Fruit fly (Drosophila melanogaster) whole organism, prepupa: ENCODE results near the gene CG32148.
A peak's percentile ranks its signal among the peaks of the same experiment; 100 is the strongest.

Experiments used
- Blimp-1 ChIP-seq: fragments of 200-800 bp; sonication (Bioruptor generic); optimal IDR thresholded peaks from 3 replicates; lab custom pipeline; 2017; ENCODE audit warnings: missing biosample characterization, missing genetic modification characterization, mild to moderate bottlenecking, moderate library complexity, missing genetic modification reagents
- CG10631 ChIP-seq: fragments of 200-800 bp; sonication (Bioruptor generic); optimal IDR thresholded peaks from 2 replicates; lab custom pipeline; 2016; ENCODE audit warnings: missing biosample characterization, missing genetic modification characterization
- CG10669 ChIP-seq: fragments of 200-800 bp; sonication (Bioruptor generic); optimal IDR thresholded peaks from 3 replicates; lab custom pipeline; 2018; ENCODE audit warnings: missing biosample characterization, mild to moderate bottlenecking, missing genetic modification characterization, moderate library complexity
- CG11294 ChIP-seq: fragments of 200-800 bp; sonication (Bioruptor generic); IDR thresholded peaks from 2 replicates; pipeline ENCODE4 v1.3.6; 2022; ENCODE audit warnings: missing biosample characterization, missing genetic modification characterization
- CG11762 ChIP-seq: fragments of 200-800 bp; sonication (Bioruptor generic); optimal IDR thresholded peaks from 3 replicates; lab custom pipeline; 2016; ENCODE audit warnings: missing biosample characterization, missing genetic modification characterization; ENCODE audit not compliant: insufficient read depth
- CG11902 ChIP-seq: fragments of 200-800 bp; sonication (Bioruptor generic); optimal IDR thresholded peaks from 3 replicates; lab custom pipeline; 2016; ENCODE audit warnings: missing biosample characterization, missing genetic modification characterization
- CG15336 ChIP-seq: fragments of 200-800 bp; sonication (Bioruptor generic); IDR thresholded peaks from 2 replicates; pipeline ENCODE4 v1.3.6; 2022; ENCODE audit warnings: missing biosample characterization, missing genetic modification characterization
- CG1621 ChIP-seq: fragments of 200-800 bp; sonication (Bioruptor generic); optimal IDR thresholded peaks from 3 replicates; lab custom pipeline; 2018; ENCODE audit warnings: missing biosample characterization, mild to moderate bottlenecking, missing genetic modification characterization
- CG16779 ChIP-seq: fragments of 200-800 bp; sonication (Bioruptor generic); optimal IDR thresholded peaks from 3 replicates; lab custom pipeline; 2017; ENCODE audit warnings: missing biosample characterization, mild to moderate bottlenecking, missing genetic modification characterization
- CG3032 ChIP-seq: fragments of 200-800 bp; optimal IDR thresholded peaks from 2 replicates; lab custom pipeline; 2019; ENCODE audit warnings: missing biosample characterization, mild to moderate bottlenecking, missing genetic modification characterization, moderate library complexity
- CG31627 ChIP-seq: fragments of 200-800 bp; sonication (Bioruptor generic); optimal IDR thresholded peaks from 3 replicates; lab custom pipeline; 2016; ENCODE audit warnings: missing biosample characterization, missing genetic modification characterization
- CG34406 ChIP-seq: fragments of 200-800 bp; sonication (Bioruptor generic); optimal IDR thresholded peaks from 3 replicates; lab custom pipeline; 2016; ENCODE audit warnings: missing biosample characterization, missing genetic modification characterization
- CG3919 ChIP-seq: fragments of 200-800 bp; sonication (Bioruptor generic); optimal IDR thresholded peaks from 3 replicates; lab custom pipeline; 2016; ENCODE audit warnings: missing biosample characterization, missing genetic modification characterization
- CG4318 ChIP-seq: fragments of 200-800 bp; sonication (Bioruptor generic); optimal IDR thresholded peaks from 3 replicates; lab custom pipeline; 2017; ENCODE audit warnings: missing biosample characterization, mild to moderate bottlenecking, missing genetic modification characterization
- CG6163 ChIP-seq: fragments of 200-800 bp; sonication (Bioruptor generic); IDR thresholded peaks from 3 replicates; pipeline ENCODE4 v1.3.6; 2022; ENCODE audit warnings: missing biosample characterization, missing genetic modification characterization
- CG6276 ChIP-seq: fragments of 200-800 bp; sonication (Bioruptor generic); optimal IDR thresholded peaks from 2 replicates; lab custom pipeline; 2017; ENCODE audit warnings: missing biosample characterization, mild to moderate bottlenecking, missing genetic modification characterization
- CG6792 ChIP-seq: fragments of 200-800 bp; sonication (Bioruptor generic); optimal IDR thresholded peaks from 3 replicates; lab custom pipeline; 2016; ENCODE audit warnings: missing biosample characterization, missing genetic modification characterization
- CG6808 ChIP-seq: fragments of 200-800 bp; sonication (Bioruptor generic); optimal IDR thresholded peaks from 3 replicates; lab custom pipeline; 2017; ENCODE audit warnings: missing biosample characterization, missing genetic modification characterization, mild to moderate bottlenecking, moderate library complexity, missing genetic modification reagents
- CG6854 ChIP-seq: fragments of 200-800 bp; sonication (Bioruptor generic); optimal IDR thresholded peaks from 2 replicates; lab custom pipeline; 2017; ENCODE audit warnings: missing biosample characterization, mild to moderate bottlenecking, missing genetic modification characterization
- CG7368 ChIP-seq: fragments of 200-800 bp; sonication (Bioruptor generic); optimal IDR thresholded peaks from 3 replicates; lab custom pipeline; 2016; ENCODE audit warnings: missing biosample characterization, missing genetic modification characterization
- CG8119 ChIP-seq: fragments of 200-800 bp; sonication (Bioruptor generic); IDR thresholded peaks from 3 replicates; pipeline ENCODE4 v1.3.6; 2022; ENCODE audit warnings: missing biosample characterization, missing genetic modification characterization
- CG8319 ChIP-seq: fragments of 200-800 bp; sonication (Bioruptor generic); optimal IDR thresholded peaks from 3 replicates; lab custom pipeline; 2016; ENCODE audit warnings: missing biosample characterization, missing genetic modification characterization
- CG8632 ChIP-seq: fragments of 200-800 bp; sonication (Bioruptor generic); optimal IDR thresholded peaks from 3 replicates; lab custom pipeline; 2016; ENCODE audit warnings: missing biosample characterization, missing genetic modification characterization
- CG9139 ChIP-seq: fragments of 200-800 bp; sonication (Bioruptor generic); optimal IDR thresholded peaks from 3 replicates; lab custom pipeline; 2017; ENCODE audit warnings: missing biosample characterization, mild to moderate bottlenecking, missing genetic modification characterization
- Eip75B ChIP-seq: fragments of 200-800 bp; sonication (Bioruptor generic); optimal IDR thresholded peaks from 3 replicates; lab custom pipeline; 2016; ENCODE audit warnings: missing biosample characterization, missing genetic modification characterization
- Eip78C ChIP-seq: fragments of 200-800 bp; sonication (Bioruptor generic); peaks from one replicate; lab custom pipeline; 2016; ENCODE audit warnings: missing biosample characterization, missing genetic modification characterization
- Eip93F ChIP-seq: fragments of 200-800 bp; sonication (Bioruptor generic); optimal IDR thresholded peaks from 2 replicates; lab custom pipeline; 2016; ENCODE audit warnings: missing biosample characterization, mild to moderate bottlenecking, missing genetic modification characterization
- Ets21C ChIP-seq: fragments of 200-800 bp; sonication (Bioruptor generic); optimal IDR thresholded peaks from 3 replicates; lab custom pipeline; 2016; ENCODE audit warnings: missing biosample characterization, missing genetic modification characterization
- Hr38 ChIP-seq: sonication (Bioruptor generic); optimal IDR thresholded peaks from 2 replicates; lab custom pipeline; 2016; ENCODE audit warnings: missing biosample characterization, missing genetic modification characterization
- Hr39 ChIP-seq: fragments of 200-800 bp; sonication (Bioruptor generic); optimal IDR thresholded peaks from 2 replicates; lab custom pipeline; 2016; ENCODE audit warnings: missing biosample characterization, missing genetic modification characterization
- Met ChIP-seq: fragments of 200-800 bp; sonication (Bioruptor generic); optimal IDR thresholded peaks from 3 replicates; lab custom pipeline; 2016; ENCODE audit warnings: missing biosample characterization, missing genetic modification characterization
- OdsH ChIP-seq: fragments of 200-800 bp; sonication (Bioruptor generic); optimal IDR thresholded peaks from 3 replicates; lab custom pipeline; 2016; ENCODE audit warnings: missing biosample characterization, missing genetic modification characterization
- Smox ChIP-seq: fragments of 200-800 bp; sonication (Bioruptor generic); optimal IDR thresholded peaks from 3 replicates; lab custom pipeline; 2016; ENCODE audit warnings: missing biosample characterization, missing genetic modification characterization
- Sox102F ChIP-seq: fragments of 200-800 bp; sonication (Bioruptor generic); optimal IDR thresholded peaks from 2 replicates; lab custom pipeline; 2016; ENCODE audit warnings: missing biosample characterization, mild to moderate bottlenecking, missing genetic modification characterization
- Sox14 ChIP-seq: fragments of 200-800 bp; sonication (Bioruptor generic); optimal IDR thresholded peaks from 3 replicates; lab custom pipeline; 2016; ENCODE audit warnings: missing biosample characterization, missing genetic modification characterization
- Sox15 ChIP-seq: fragments of 200-800 bp; sonication (Bioruptor generic); optimal IDR thresholded peaks from 3 replicates; lab custom pipeline; 2016; ENCODE audit warnings: missing biosample characterization, missing genetic modification characterization
- achi ChIP-seq: fragments of 200-800 bp; sonication (Bioruptor generic); optimal IDR thresholded peaks from 3 replicates; lab custom pipeline; 2016; ENCODE audit warnings: missing biosample characterization, missing genetic modification characterization
- acj6 ChIP-seq: fragments of 200-800 bp; sonication (Bioruptor generic); optimal IDR thresholded peaks from 3 replicates; lab custom pipeline; 2016; ENCODE audit warnings: missing biosample characterization, missing genetic modification characterization
- cyc ChIP-seq: fragments of 200-800 bp; sonication (Bioruptor generic); optimal IDR thresholded peaks from 3 replicates; lab custom pipeline; 2016; ENCODE audit warnings: missing biosample characterization, missing genetic modification characterization
- eg ChIP-seq: fragments of 200-800 bp; sonication (Bioruptor generic); IDR thresholded peaks from 3 replicates; pipeline ENCODE4 v1.3.6; 2022; ENCODE audit warnings: missing biosample characterization, missing genetic modification characterization
- esn ChIP-seq: fragments of 200-800 bp; sonication (Bioruptor generic); optimal IDR thresholded peaks from 2 replicates; lab custom pipeline; 2016; ENCODE audit warnings: missing biosample characterization, mild to moderate bottlenecking, missing genetic modification characterization, moderate library complexity
- fd59A ChIP-seq: fragments of 200-800 bp; sonication (Bioruptor generic); optimal IDR thresholded peaks from 2 replicates; lab custom pipeline; 2017; ENCODE audit warnings: missing biosample characterization, mild to moderate bottlenecking, missing genetic modification characterization, missing genetic modification reagents
- fd85E ChIP-seq: fragments of 200-800 bp; sonication (Bioruptor generic); optimal IDR thresholded peaks from 3 replicates; lab custom pipeline; 2016; ENCODE audit warnings: missing biosample characterization, missing genetic modification characterization
- fkh ChIP-seq: fragments of 200-800 bp; sonication (Bioruptor generic); optimal IDR thresholded peaks from 3 replicates; lab custom pipeline; 2017; ENCODE audit warnings: missing biosample characterization, mild to moderate bottlenecking, missing genetic modification characterization, moderate library complexity
- lz ChIP-seq: fragments of 200-800 bp; sonication (Bioruptor generic); optimal IDR thresholded peaks from 3 replicates; lab custom pipeline; 2016; ENCODE audit warnings: missing biosample characterization, missing genetic modification characterization
- net ChIP-seq: fragments of 200-800 bp; sonication (Bioruptor generic); optimal IDR thresholded peaks from 3 replicates; lab custom pipeline; 2016; ENCODE audit warnings: missing biosample characterization, missing genetic modification characterization
- pdm3 ChIP-seq: fragments of 200-800 bp; sonication (Bioruptor generic); optimal IDR thresholded peaks from 3 replicates; lab custom pipeline; 2016; ENCODE audit warnings: missing biosample characterization, missing genetic modification characterization
- salr ChIP-seq, 2 experiments: fragments of 200-800 bp; sonication (Bioruptor generic); optimal IDR thresholded peaks; 3 replicates each; lab custom pipeline; 2016 to 2018; ENCODE audit warnings: missing biosample characterization in 2 of 2, missing genetic modification characterization in 2 of 2, mild to moderate bottlenecking in 1 of 2
- ss ChIP-seq, 2 experiments: fragments of 200-800 bp; sonication (Bioruptor generic); optimal IDR thresholded peaks; 2 replicates in 1 of 2; 3 replicates in 1 of 2; lab custom pipeline; 2017 to 2018; ENCODE audit warnings: mild to moderate bottlenecking in 2 of 2, missing biosample characterization in 2 of 2, missing genetic modification characterization in 2 of 2, moderate library complexity in 1 of 2
- svp ChIP-seq: fragments of 200-800 bp; sonication (Bioruptor generic); peaks from one replicate; lab custom pipeline; 2016; ENCODE audit warnings: missing biosample characterization, missing genetic modification characterization
- topi ChIP-seq: fragments of 200-800 bp; sonication (Bioruptor generic); optimal IDR thresholded peaks from 3 replicates; lab custom pipeline; 2016; ENCODE audit warnings: missing biosample characterization, missing genetic modification characterization
- vri ChIP-seq: fragments of 200-800 bp; sonication (Bioruptor generic); optimal IDR thresholded peaks from 3 replicates; lab custom pipeline; 2016; ENCODE audit warnings: missing biosample characterization, mild to moderate bottlenecking, missing genetic modification characterization

CG32148 gene

dm6 chr3L:14984521-14985150 lies 38.7 kb upstream of the CG32148 start, which contains the start of gene mnd:
Gene mnd, plus strand, starts transcription at chr3L:14985100.
- TF ChIP-seq CG10669 (peak; percentile 65), achi (GFP tag; lab: Kevin White, UChicago) (peak; percentile 79), Eip93F (GFP tag; lab: Kevin White, UChicago) (no peak), CG7368 (GFP tag; lab: Kevin White, UChicago) (peak; percentile 67), Hr38 (GFP tag; lab: Kevin White, UChicago) (no peak), CG11294 (GFP tag; lab: Robert Waterston, UW) (peak; percentile 84), Hr39 (no peak), salr (GFP tag; optimal IDR thresholded peaks at IDR 0.05; lab: Kevin White, UChicago) (peak; percentile 10 to 84), CG10631 (GFP tag; lab: Kevin White, UChicago) (peak; percentile 68), CG16779 (tag; lab: Kevin White, UChicago) (peak; percentile 54), Met (GFP tag; lab: Kevin White, UChicago) (peak; percentile 42), esn (peak; percentile 52), Smox (GFP tag; lab: Kevin White, UChicago) (no peak), CG11762 (GFP tag; lab: Kevin White, UChicago) (peak; percentile 65), acj6 (peak; percentile 76), ss (GFP tag; optimal IDR thresholded peaks at IDR 0.05; lab: Kevin White, UChicago) (peak; percentile 26 to 56), CG4318 (GFP tag; lab: Kevin White, UChicago) (peak; percentile 60), lz (GFP tag; lab: Kevin White, UChicago) (peak; percentile 10), CG6276 (GFP tag; lab: Kevin White, UChicago) (peak; percentile 88), fd59A (GFP tag; lab: Kevin White, UChicago) (peak; percentile 47), CG8319 (GFP tag; lab: Kevin White, UChicago) (peak; percentile 12), vri (GFP tag; lab: Kevin White, UChicago) (no peak), topi (peak; percentile 51), Eip78C (GFP tag; lab: Kevin White, UChicago) (peak; percentile 94), Sox14 (peak; percentile 87), fd85E (GFP tag; lab: Kevin White, UChicago) (no peak), CG34406 (peak; percentile 50), Sox15 (GFP tag; lab: Kevin White, UChicago) (no peak), Ets21C (no peak), Sox102F (peak; percentile 39), CG6792 (GFP tag; lab: Kevin White, UChicago) (peak; percentile 43), CG6808 (GFP tag; lab: Kevin White, UChicago) (peak; percentile 57), CG6163 (GFP tag; lab: Robert Waterston, UW) (peak; percentile 88), CG11902 (peak; percentile 15), OdsH (GFP tag; lab: Kevin White, UChicago) (peak; percentile 77), CG3919 (peak; percentile 84), pdm3 (GFP tag; lab: Kevin White, UChicago) (peak; percentile 78), Eip75B (GFP tag; lab: Kevin White, UChicago) (peak; percentile 68), CG15336 (GFP tag; lab: Robert Waterston, UW) (peak; percentile 95), CG1621 (tag; lab: Kevin White, UChicago) (peak; percentile 50), CG9139 (GFP tag; lab: Kevin White, UChicago) (no peak), CG8632 (GFP tag; lab: Kevin White, UChicago) (peak; percentile 63), CG31627 (GFP tag; lab: Kevin White, UChicago) (no peak), CG6854 (GFP tag; lab: Kevin White, UChicago) (no peak), net (GFP tag; lab: Kevin White, UChicago) (peak; percentile 81), eg (GFP tag; lab: Robert Waterston, UW) (peak; percentile 96), CG8119 (GFP tag; lab: Robert Waterston, UW) (peak; percentile 93), Blimp-1 (GFP tag; lab: Kevin White, UChicago) (no peak), fkh (GFP tag; lab: Kevin White, UChicago) (no peak), CG3032 (tag; lab: Kevin White, UChicago) (peak; percentile 63), svp (GFP tag; lab: Kevin White, UChicago) (peak; percentile 72), cyc (GFP tag; lab: Kevin White, UChicago) (peak; percentile 39)
